Worm (Caenorhabditis elegans): Measurements from ENCODE around the gene dnc-1.
"Not testable (repeated sequence)": the region's sequence is repeated elsewhere in the genome, so short reads cannot be mapped to it uniquely, and the experiment has no call there.

dnc-1 gene

ce11 chrIV:10970767-10971166, 37.8 kb upstream of the dnc-1 start:
- TF ChIP-seq tbx-11 (GFP tag; IDR thresholded peaks at IDR 0.05) = no peak
- no peak for TF ChIP-seq ets-7 (tag; optimal IDR thresholded peaks at IDR 0.05)
- no peak for TF ChIP-seq pes-1 (GFP tag; IDR thresholded peaks at IDR 0.05)
- TF ChIP-seq ceh-36 (tag; optimal IDR thresholded peaks at IDR 0.05) = no peak
- no peak for TF ChIP-seq F13C5.2 (tag; optimal IDR thresholded peaks at IDR 0.05)
- TF ChIP-seq tbx-37 (GFP tag; conservative IDR thresholded peaks at IDR 0.05) = no peak
- TF ChIP-seq B0310.2 (tag; optimal IDR thresholded peaks at IDR 0.05) = no peak
- TF ChIP-seq aly-1 (tag; optimal IDR thresholded peaks at IDR 0.05) = no peak
- no peak for TF ChIP-seq flt-1 (GFP tag; IDR thresholded peaks at IDR 0.05)

DNA sequence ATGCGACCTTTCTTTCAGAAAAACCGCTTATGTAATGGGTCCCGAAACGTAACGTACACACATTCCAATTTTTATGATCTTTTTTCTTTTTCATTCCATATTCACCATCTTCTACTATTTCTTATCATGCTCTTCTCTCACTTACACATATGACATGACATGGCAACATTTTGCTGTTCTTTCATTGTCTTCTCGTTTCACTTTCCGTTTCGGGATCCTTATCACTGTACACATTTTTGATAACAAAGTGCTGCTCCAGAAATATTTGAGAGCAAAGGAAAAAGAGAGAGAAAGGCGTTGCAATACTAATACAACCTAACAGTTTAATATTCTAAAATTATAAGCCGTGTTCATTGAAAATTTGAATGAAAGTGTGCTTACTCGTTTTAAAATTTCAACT, 37.3 kb upstream of the dnc-1 start:
- no peak for TF ChIP-seq tbx-11 (GFP tag; IDR thresholded peaks at IDR 0.05)
- TF ChIP-seq B0310.2 (tag; optimal IDR thresholded peaks at IDR 0.05) = no peak
- TF ChIP-seq hmbx-1 (tag; optimal IDR thresholded peaks at IDR 0.05) = no peak
- TF ChIP-seq hnd-1 (tag; optimal IDR thresholded peaks at IDR 0.05) = no peak
- no peak for TF ChIP-seq ceh-36 (tag; optimal IDR thresholded peaks at IDR 0.05)
- TF ChIP-seq tra-4 (tag; optimal IDR thresholded peaks at IDR 0.05) = no peak
- no peak for TF ChIP-seq pes-1 (GFP tag; IDR thresholded peaks at IDR 0.05)
- no peak for TF ChIP-seq ceh-13 (GFP tag; optimal IDR thresholded peaks at IDR 0.05)
- no peak for TF ChIP-seq sea-1 (GFP tag; conservative IDR thresholded peaks at IDR 0.05)
- TF ChIP-seq scrt-1 (GFP tag; IDR thresholded peaks at IDR 0.05) = no peak
- TF ChIP-seq flt-1 (GFP tag; IDR thresholded peaks at IDR 0.05) = no peak
- TF ChIP-seq tbx-37 (GFP tag; conservative IDR thresholded peaks at IDR 0.05) = no peak
- no peak for TF ChIP-seq ama-1 (optimal IDR thresholded peaks at IDR 0.05)

DNA sequence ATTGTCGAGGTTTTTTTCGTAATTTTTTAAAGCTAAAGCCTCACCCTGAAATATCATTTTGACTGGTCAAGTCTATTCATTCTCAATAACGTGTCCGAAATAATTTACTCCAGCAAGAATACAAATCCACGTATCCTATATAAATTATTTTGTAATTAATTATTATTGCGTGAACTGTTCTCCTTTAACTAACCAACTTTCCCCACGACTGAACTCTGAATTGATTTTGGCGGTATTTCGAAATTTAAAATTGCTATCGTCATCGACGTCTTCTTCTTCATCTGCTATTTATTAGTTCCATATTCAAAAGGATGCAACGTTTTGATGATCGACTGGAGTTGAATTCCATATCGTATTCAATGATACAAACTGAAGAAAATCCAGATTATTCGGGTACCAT, 33.4 kb upstream of the dnc-1 start, which contains the start of the genes aqp-3 and Y69E1A.8:
aqp-3 (minus strand) TSS at position 101 of the 400 bp plus-strand sequence.
Y69E1A.8 (plus strand) TSS at position 246 of the 400 bp plus-strand sequence.
- no peak for TF ChIP-seq B0310.2 (tag; optimal IDR thresholded peaks at IDR 0.05)

DNA sequence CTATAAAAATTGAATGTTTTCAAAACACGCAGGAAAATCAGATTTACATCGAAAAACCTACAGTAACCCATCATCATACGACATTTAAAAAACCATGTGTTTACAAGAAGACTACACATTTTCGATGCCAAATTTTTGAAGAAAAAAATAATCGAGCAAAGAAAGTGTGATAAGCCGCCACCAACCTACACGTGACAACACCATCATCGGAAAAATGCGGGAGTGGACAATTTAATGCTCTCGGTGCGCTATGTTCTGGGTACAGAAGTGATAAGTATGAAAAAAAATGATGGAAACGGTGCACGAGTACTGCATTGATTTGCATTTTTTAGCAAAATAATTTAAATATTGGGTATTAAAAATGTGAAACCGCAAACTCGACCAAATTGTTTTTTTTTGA, 31.7 kb upstream of the dnc-1 start:
- TF ChIP-seq sea-1 (GFP tag; conservative IDR thresholded peaks at IDR 0.05) (no peak), ceh-36 (tag; optimal IDR thresholded peaks at IDR 0.05) (no peak)

- no peak for TF ChIP-seq hmg-4 (GFP tag; optimal IDR thresholded peaks at IDR 0.05)
- no peak for TF ChIP-seq pes-1 (GFP tag; IDR thresholded peaks at IDR 0.05)
- no peak for TF ChIP-seq tra-4 (tag; optimal IDR thresholded peaks at IDR 0.05)
- no peak for TF ChIP-seq scrt-1 (GFP tag; IDR thresholded peaks at IDR 0.05)
Measured at ce11 chrIV:10958230-10958588, 25.2 kb upstream of the dnc-1 start, which contains the start of gene sri-19. TSS of gene sri-19 (plus strand) at chrIV:10958372.

- no peak for TF ChIP-seq ama-1 (optimal IDR thresholded peaks at IDR 0.05)
- TF ChIP-seq ets-7 (tag; optimal IDR thresholded peaks at IDR 0.05) = no peak
- TF ChIP-seq flt-1 (GFP tag; IDR thresholded peaks at IDR 0.05) = no peak
- TF ChIP-seq B0310.2 (tag; optimal IDR thresholded peaks at IDR 0.05) = no peak
- TF ChIP-seq hmg-4 (GFP tag; optimal IDR thresholded peaks at IDR 0.05) = no peak
- TF ChIP-seq tbx-37 (GFP tag; conservative IDR thresholded peaks at IDR 0.05) = no peak
- no peak for TF ChIP-seq scrt-1 (GFP tag; IDR thresholded peaks at IDR 0.05)
- TF ChIP-seq ceh-13 (GFP tag; optimal IDR thresholded peaks at IDR 0.05) = no peak
- TF ChIP-seq pes-1 (GFP tag; IDR thresholded peaks at IDR 0.05) = no peak
- no peak for TF ChIP-seq ceh-36 (tag; optimal IDR thresholded peaks at IDR 0.05)
- no peak for TF ChIP-seq sea-1 (GFP tag; conservative IDR thresholded peaks at IDR 0.05)
- TF ChIP-seq tbx-11 (GFP tag; IDR thresholded peaks at IDR 0.05) = no peak
- no peak for TF ChIP-seq hmbx-1 (tag; optimal IDR thresholded peaks at IDR 0.05)
- TF ChIP-seq aly-1 (tag; optimal IDR thresholded peaks at IDR 0.05) = no peak
- no peak for TF ChIP-seq F13C5.2 (tag; optimal IDR thresholded peaks at IDR 0.05)
Measured at ce11 chrIV:10957583-10958229, 24.7 kb upstream of the dnc-1 start, which contains the start of gene Y69E1A.5. TSS of gene Y69E1A.5 (minus strand) at chrIV:10957655.

- not testable (repeated sequence) for TF ChIP-seq flt-1 (GFP tag; IDR thresholded peaks at IDR 0.05); tbx-37 (GFP tag; conservative IDR thresholded peaks at IDR 0.05); ceh-36 (tag; optimal IDR thresholded peaks at IDR 0.05)
Measured at ce11 chrIV:10954955-10955354, 22.0 kb upstream of the dnc-1 start, which contains the start of gene Y69E1A.4. TSS of gene Y69E1A.4 (plus strand) at chrIV:10955255.

DNA sequence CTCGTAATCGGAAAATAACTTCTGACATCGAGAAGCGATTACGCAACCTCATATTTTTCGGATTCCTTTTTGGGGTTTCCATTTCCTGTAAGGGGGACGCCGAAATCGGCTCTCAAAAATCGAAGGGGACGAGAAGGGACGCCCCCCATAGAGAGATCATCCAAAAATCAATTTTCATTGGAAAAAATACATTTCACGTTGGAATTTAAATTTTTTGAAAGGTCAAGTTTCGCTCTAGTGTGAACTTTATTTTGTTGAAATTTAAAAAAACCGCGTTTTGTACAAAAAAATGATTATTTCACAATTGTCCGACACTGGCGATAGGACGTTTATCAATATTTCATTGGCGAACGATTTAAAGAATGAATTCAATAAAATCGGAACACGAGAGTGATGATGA, 19.0 kb upstream of the dnc-1 start, which contains the start of gene Y69E1A.3:
Y69E1A.3 (plus strand) TSS at position 301 of the 400 bp plus-strand sequence.
- TF ChIP-seq tbx-37 (GFP tag; conservative IDR thresholded peaks at IDR 0.05) = no peak
- TF ChIP-seq ceh-13 (GFP tag; optimal IDR thresholded peaks at IDR 0.05) = no peak
- no peak for TF ChIP-seq ceh-36 (tag; optimal IDR thresholded peaks at IDR 0.05)
- no peak for TF ChIP-seq hmg-4 (GFP tag; optimal IDR thresholded peaks at IDR 0.05)
- TF ChIP-seq hmbx-1 (tag; optimal IDR thresholded peaks at IDR 0.05) = no peak
- TF ChIP-seq F13C5.2 (tag; optimal IDR thresholded peaks at IDR 0.05) = no peak
